Worm (Caenorhabditis elegans) whole organism, late embryonic: ENCODE data around the gene F07H5.13.

Experiments used
- C38D4.7 ChIP-seq: fragments of 200-800 bp; sonication (Bioruptor generic); optimal IDR thresholded peaks from 2 replicates; lab custom pipeline; 2018; ENCODE audit warnings: mild to moderate bottlenecking, missing genetic modification characterization, moderate library complexity, missing compliant biosample characterization
- T23F11.4 ChIP-seq: fragments of 200-800 bp; sonication (Bioruptor generic); optimal IDR thresholded peaks from 2 replicates; lab custom pipeline; 2018; ENCODE audit warnings: mild to moderate bottlenecking, missing genetic modification characterization, missing compliant biosample characterization
- ahr-1 ChIP-seq: sonication (generic microtip); optimal IDR thresholded peaks from 2 replicates; lab custom pipeline; 2016; ENCODE audit warnings: missing genetic modification characterization, missing compliant biosample characterization
- ceh-14 ChIP-seq: sonication (generic microtip); optimal IDR thresholded peaks from 2 replicates; lab custom pipeline; 2016; ENCODE audit warnings: missing genotype, missing genetic modification characterization, missing compliant biosample characterization
- ceh-18 ChIP-seq: sonication (generic microtip); optimal IDR thresholded peaks from 2 replicates; lab custom pipeline; 2016; ENCODE audit warnings: missing genetic modification characterization, missing compliant biosample characterization
- ceh-24 ChIP-seq: sonication (generic microtip); optimal IDR thresholded peaks from 2 replicates; lab custom pipeline; 2016; ENCODE audit warnings: mild to moderate bottlenecking, missing genetic modification characterization, missing compliant biosample characterization
- ceh-45 ChIP-seq: fragments of 200-800 bp; sonication (Bioruptor generic); IDR thresholded peaks from 2 replicates; pipeline ENCODE4 v1.3.6; 2022; ENCODE audit warnings: missing genetic modification reagents, missing genetic modification characterization, missing compliant biosample characterization
- ceh-48 ChIP-seq: sonication (generic microtip); optimal IDR thresholded peaks from 2 replicates; lab custom pipeline; 2016; ENCODE audit warnings: missing genetic modification characterization, inconsistent platforms, missing compliant biosample characterization
- ceh-9 ChIP-seq: sonication (generic microtip); optimal IDR thresholded peaks from 2 replicates; lab custom pipeline; 2016; ENCODE audit warnings: mild to moderate bottlenecking, missing genetic modification characterization, inconsistent platforms, missing compliant biosample characterization
- dve-1 ChIP-seq: sonication (generic microtip); optimal IDR thresholded peaks from 2 replicates; lab custom pipeline; 2017; ENCODE audit warnings: antibody characterized with exemption, mild to moderate bottlenecking, missing genetic modification characterization, missing compliant biosample characterization
- elt-4 ChIP-seq: sonication (generic microtip); optimal IDR thresholded peaks from 2 replicates; lab custom pipeline; 2016; ENCODE audit warnings: missing genetic modification characterization, missing compliant biosample characterization
- ets-4 ChIP-seq: sonication (generic microtip); optimal IDR thresholded peaks from 2 replicates; lab custom pipeline; 2016; ENCODE audit warnings: missing genetic modification characterization, missing compliant biosample characterization
- fax-1 ChIP-seq: sonication (generic microtip); optimal IDR thresholded peaks from 2 replicates; lab custom pipeline; 2016; ENCODE audit warnings: missing genotype, missing genetic modification characterization, missing compliant biosample characterization
- fkh-6 ChIP-seq: sonication (generic microtip); optimal IDR thresholded peaks from 2 replicates; lab custom pipeline; 2016; ENCODE audit warnings: missing genetic modification characterization, missing compliant biosample characterization
- gmeb-2 ChIP-seq: sonication (generic microtip); optimal IDR thresholded peaks from 2 replicates; lab custom pipeline; 2016; ENCODE audit warnings: missing genetic modification characterization, inconsistent platforms, missing compliant biosample characterization
- hlh-13 ChIP-seq: fragments of 200-800 bp; sonication (Bioruptor generic); optimal IDR thresholded peaks from 2 replicates; lab custom pipeline; 2018; ENCODE audit warnings: mild to moderate bottlenecking, missing genetic modification characterization, missing compliant biosample characterization
- hlh-15 ChIP-seq: sonication (generic microtip); optimal IDR thresholded peaks from 2 replicates; lab custom pipeline; 2016; ENCODE audit warnings: missing genetic modification characterization, missing compliant biosample characterization
- hlh-30 ChIP-seq: sonication (generic microtip); optimal IDR thresholded peaks from 2 replicates; lab custom pipeline; 2017; ENCODE audit warnings: antibody characterized with exemption, missing genetic modification characterization, missing compliant biosample characterization; ENCODE audit not compliant: insufficient read depth
- hlh-6 ChIP-seq: sonication (generic microtip); optimal IDR thresholded peaks from 2 replicates; lab custom pipeline; 2016; ENCODE audit warnings: missing genotype, missing genetic modification characterization, missing compliant biosample characterization
- lim-6 ChIP-seq: sonication (generic microtip); optimal IDR thresholded peaks from 2 replicates; lab custom pipeline; 2016; ENCODE audit warnings: missing genetic modification characterization, missing compliant biosample characterization
- mec-3 ChIP-seq: sonication (generic microtip); optimal IDR thresholded peaks from 2 replicates; lab custom pipeline; 2016; ENCODE audit warnings: borderline replicate concordance, missing genetic modification characterization, missing compliant biosample characterization
- nfya-1 ChIP-seq: sonication (generic microtip); optimal IDR thresholded peaks from 2 replicates; lab custom pipeline; 2017; ENCODE audit warnings: missing genetic modification characterization, mild to moderate bottlenecking, missing compliant biosample characterization, antibody characterized with exemption, moderate library complexity
- npax-4 ChIP-seq: sonication (generic microtip); optimal IDR thresholded peaks from 2 replicates; lab custom pipeline; 2016; ENCODE audit warnings: missing genetic modification characterization, missing compliant biosample characterization
- odd-2 ChIP-seq: sonication (generic microtip); optimal IDR thresholded peaks from 2 replicates; lab custom pipeline; 2017; ENCODE audit warnings: antibody characterized with exemption, mild to moderate bottlenecking, missing genetic modification characterization, missing compliant biosample characterization
- pat-9 ChIP-seq: fragments of 200-800 bp; sonication (Bioruptor generic); optimal IDR thresholded peaks from 2 replicates; lab custom pipeline; 2018; ENCODE audit warnings: mild to moderate bottlenecking, missing genetic modification characterization, moderate library complexity, missing compliant biosample characterization
- pha-2 ChIP-seq: sonication (generic microtip); optimal IDR thresholded peaks from 2 replicates; lab custom pipeline; 2017; ENCODE audit warnings: mild to moderate bottlenecking, missing genetic modification characterization, missing compliant biosample characterization
- pha-4 ChIP-seq: fragments of 150-350 bp; optimal IDR thresholded peaks from 2 replicates; lab custom pipeline; 2018; ENCODE audit warnings: missing biosample characterization, missing genetic modification reagents, missing genetic modification characterization
- ref-2 ChIP-seq: sonication (generic microtip); optimal IDR thresholded peaks from 2 replicates; lab custom pipeline; 2016; ENCODE audit warnings: missing genetic modification characterization, missing compliant biosample characterization
- rnt-1 ChIP-seq: sonication (generic microtip); optimal IDR thresholded peaks from 2 replicates; lab custom pipeline; 2016; ENCODE audit warnings: missing genetic modification characterization, missing compliant biosample characterization
- sox-4 ChIP-seq: sonication (generic microtip); optimal IDR thresholded peaks from 2 replicates; lab custom pipeline; 2017; ENCODE audit warnings: mild to moderate bottlenecking, missing genetic modification characterization, inconsistent platforms, missing compliant biosample characterization
- syd-9 ChIP-seq: sonication (generic microtip); optimal IDR thresholded peaks from 2 replicates; lab custom pipeline; 2016; ENCODE audit warnings: mild to moderate bottlenecking, missing genetic modification characterization, moderate library complexity, missing compliant biosample characterization
- tbx-2 ChIP-seq: sonication (generic microtip); optimal IDR thresholded peaks from 2 replicates; lab custom pipeline; 2016; ENCODE audit warnings: missing genetic modification characterization, missing compliant biosample characterization
- ttx-3 ChIP-seq: sonication (generic microtip); optimal IDR thresholded peaks from 2 replicates; lab custom pipeline; 2016; ENCODE audit warnings: missing genetic modification reagents, missing genetic modification characterization, missing compliant biosample characterization
- unc-3 ChIP-seq, 2 experiments: fragments of 200-800 bp in 1 of 2; sonication (Bioruptor generic) in 1 of 2; sonication (generic microtip) in 1 of 2; conservative IDR thresholded peaks in 1 of 2; optimal IDR thresholded peaks in 1 of 2; 2 replicates each; pipeline versions ENCODE4 v1.3.6 to Lab custom; 2016 to 2022; ENCODE audit warnings: missing compliant biosample characterization in 2 of 2, missing genetic modification characterization in 2 of 2, missing genetic modification reagents in 1 of 2
- unc-42 ChIP-seq: sonication (generic microtip); optimal IDR thresholded peaks from 2 replicates; lab custom pipeline; 2016; ENCODE audit warnings: missing genotype, missing genetic modification characterization, missing compliant biosample characterization
- unc-55 ChIP-seq: sonication (generic microtip); optimal IDR thresholded peaks from 2 replicates; lab custom pipeline; 2017; ENCODE audit warnings: missing biosample characterization, missing genetic modification reagents, missing genetic modification characterization
- zip-5 ChIP-seq: sonication (generic microtip); optimal IDR thresholded peaks from 2 replicates; lab custom pipeline; 2016; ENCODE audit warnings: missing genetic modification characterization, missing compliant biosample characterization

The F07H5.13 gene

ce11 chrII:8783451-8783967, 6.8 kb upstream of the F07H5.13 start, which contains the start of gene sgn-1:
Gene sgn-1, minus strand, starts transcription at chrII:8783670.
- TF ChIP-seq ceh-9 (tag; lab: Kevin White, UChicago) (no peak), ttx-3 (tag; lab: Kevin White, UChicago) (no peak), zip-5 (tag; lab: Kevin White, UChicago) (no peak), ceh-18 (peak; percentile 51), unc-55 (GFP tag; lab: Kevin White, UChicago) (peak; percentile 93), sox-4 (tag; lab: Kevin White, UChicago) (no peak), pha-2 (tag; lab: Kevin White, UChicago) (no peak), syd-9 (tag; lab: Kevin White, UChicago) (no peak), lim-6 (tag; lab: Kevin White, UChicago) (no peak), elt-4 (tag; lab: Kevin White, UChicago) (no peak), rnt-1 (tag; lab: Kevin White, UChicago) (peak; percentile 37)

DNA sequence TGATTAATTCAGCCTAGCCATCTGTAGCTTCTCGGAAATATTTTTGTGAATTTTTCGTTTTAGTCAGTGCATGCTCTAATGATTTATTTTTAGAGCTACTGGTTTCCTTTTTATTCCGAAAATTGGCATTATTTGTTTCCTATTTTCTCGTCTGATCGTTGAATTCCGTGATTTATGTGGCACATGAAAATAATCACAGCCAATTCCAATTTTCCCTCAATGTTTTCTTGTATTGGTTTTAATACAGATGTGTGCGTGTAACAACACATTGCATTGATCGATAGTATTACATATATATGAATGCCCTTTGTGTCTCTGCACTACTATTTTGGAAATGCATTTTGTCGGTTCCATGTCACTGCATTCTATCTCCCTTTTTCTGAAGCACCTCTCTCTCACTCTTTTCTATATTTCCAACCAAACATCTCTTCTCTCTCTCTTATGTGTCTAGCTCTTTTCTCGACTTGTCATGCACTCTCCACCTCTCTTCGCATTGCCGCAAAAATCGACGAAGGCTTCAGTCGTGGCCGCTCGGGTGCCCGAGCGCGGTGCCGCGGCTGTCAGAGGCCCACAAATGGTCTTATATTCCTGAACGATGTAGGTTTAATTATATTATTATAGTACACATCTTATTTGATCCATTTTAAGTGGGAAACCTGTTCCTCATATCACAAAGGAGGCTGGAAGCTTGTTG, 6.0 kb upstream of the F07H5.13 start:
- peak; percentile 65 for TF ChIP-seq ceh-18
- TF ChIP-seq ceh-14 (tag; lab: Kevin White, UChicago): no peak
- peak; percentile 31 for TF ChIP-seq nfya-1 (tag; lab: Kevin White, UChicago)
- peak; percentile 33 for TF ChIP-seq ref-2
- TF ChIP-seq unc-42 (tag; lab: Kevin White, UChicago): peak; percentile 7
- no peak for TF ChIP-seq zip-5 (tag; lab: Kevin White, UChicago)
- no peak for TF ChIP-seq hlh-6 (tag; lab: Kevin White, UChicago)
- TF ChIP-seq unc-3 (GFP tag; conservative IDR thresholded peaks at IDR 0.05; lab: Robert Waterston, UW): no peak
- TF ChIP-seq unc-3 (tag; optimal IDR thresholded peaks at IDR 0.05; lab: Kevin White, UChicago): no peak
- TF ChIP-seq ahr-1 (tag; lab: Kevin White, UChicago): no peak
- TF ChIP-seq, all 69 proteins: peak for 4

ce11 chrII:8785875-8786274, 4.5 kb upstream of the F07H5.13 start:
- TF ChIP-seq pat-9 (tag; lab: Kevin White, UChicago) (no peak), mec-3 (tag; lab: Kevin White, UChicago) (no peak), tbx-2 (no peak), ceh-24 (tag; lab: Kevin White, UChicago) (no peak), dve-1 (no peak), C38D4.7 (GFP tag; lab: Kevin White, UChicago) (no peak), odd-2 (tag; lab: Kevin White, UChicago) (no peak), hlh-15 (tag; lab: Kevin White, UChicago) (no peak), unc-42 (tag; lab: Kevin White, UChicago) (peak; percentile 43), nfya-1 (tag; lab: Kevin White, UChicago) (peak; percentile 22), unc-55 (GFP tag; lab: Kevin White, UChicago) (no peak), ceh-48 (tag; lab: Kevin White, UChicago) (peak; percentile 27), fax-1 (tag; lab: Kevin White, UChicago) (no peak), ets-4 (tag; lab: Kevin White, UChicago) (no peak), pha-4 (tag; lab: Kevin White, UChicago) (no peak), gmeb-2 (tag; lab: Kevin White, UChicago) (no peak), T23F11.4 (no peak), hlh-30 (peak; percentile 26), fkh-6 (tag; lab: Kevin White, UChicago) (no peak), ceh-14 (tag; lab: Kevin White, UChicago) (no peak), ceh-45 (GFP tag; lab: Robert Waterston, UW) (no peak), npax-4 (no peak), hlh-13 (no peak), hlh-6 (tag; lab: Kevin White, UChicago) (no peak), ceh-9 (tag; lab: Kevin White, UChicago) (no peak)
